Worm (Caenorhabditis elegans): ENCODE measurements around the gene C15C8.5.

- TF ChIP-seq unc-62 (GFP tag; optimal IDR thresholded peaks at IDR 0.05) (no peak), nhr-11 (tag; optimal IDR thresholded peaks at IDR 0.05) (no peak)
These were observed 3.9 kb upstream of the C15C8.5 start for ce11 chrV:12743778-12744502.

Data from whole organism, L2 larva.